Worm (Caenorhabditis elegans) whole organism, mixed stage, embryonic: Measurements from ENCODE around the gene F54D12.8.

ENCODE experiments used
- M03D4.4 ChIP-seq: sonication (generic microtip); optimal IDR thresholded peaks from 2 replicates; lab custom pipeline; 2017; ENCODE audit warnings: mild to moderate bottlenecking, missing genetic modification characterization, missing compliant biosample characterization
- bed-3 ChIP-seq: fragments of 200-800 bp; sonication (Bioruptor generic); optimal IDR thresholded peaks from 3 replicates; lab custom pipeline; 2018; ENCODE audit warnings: mild to moderate bottlenecking, missing genetic modification characterization, moderate library complexity, missing compliant biosample characterization
- blmp-1 ChIP-seq: fragments of 150-350 bp; optimal IDR thresholded peaks from 2 replicates; lab custom pipeline; 2014; ENCODE audit warnings: missing biosample characterization, missing genetic modification characterization
- ceh-39 ChIP-seq: fragments of 150-350 bp; optimal IDR thresholded peaks from 2 replicates; lab custom pipeline; 2014; ENCODE audit warnings: missing biosample characterization, missing genetic modification characterization
- ceh-43 ChIP-seq: fragments of 200-800 bp; sonication (Bioruptor generic); optimal IDR thresholded peaks from 2 replicates; lab custom pipeline; 2018; ENCODE audit warnings: mild to moderate bottlenecking, missing genetic modification characterization, moderate library complexity, missing compliant biosample characterization
- ceh-83 ChIP-seq: fragments of 200-800 bp; sonication (Bioruptor generic); optimal IDR thresholded peaks from 2 replicates; lab custom pipeline; 2018; ENCODE audit warnings: mild to moderate bottlenecking, missing genetic modification characterization, missing compliant biosample characterization
- ces-1 ChIP-seq: fragments of 150-350 bp; optimal IDR thresholded peaks from 2 replicates; lab custom pipeline; 2014; ENCODE audit warnings: missing biosample characterization, missing genetic modification reagents, missing genetic modification characterization
- cnd-1 ChIP-seq: fragments of 200-800 bp; sonication (Bioruptor generic); optimal IDR thresholded peaks from 2 replicates; lab custom pipeline; 2018; ENCODE audit warnings: mild to moderate bottlenecking, missing genetic modification characterization, missing compliant biosample characterization
- drap-1 ChIP-seq: fragments of 200-800 bp; sonication (Bioruptor generic); optimal IDR thresholded peaks from 3 replicates; lab custom pipeline; 2018; ENCODE audit warnings: mild to moderate bottlenecking, missing genetic modification characterization, missing compliant biosample characterization
- elt-1 ChIP-seq: sonication (generic microtip); optimal IDR thresholded peaks from 2 replicates; lab custom pipeline; 2017; ENCODE audit warnings: missing genetic modification characterization, mild to moderate bottlenecking, missing compliant biosample characterization, antibody characterized with exemption, moderate library complexity, borderline replicate concordance; ENCODE audit not compliant: insufficient read depth
- elt-3 ChIP-seq: fragments of 150-350 bp; optimal IDR thresholded peaks from 2 replicates; lab custom pipeline; 2014; ENCODE audit warnings: missing biosample characterization, missing genetic modification characterization
- flh-1 ChIP-seq: fragments of 200-800 bp; sonication (Bioruptor generic); optimal IDR thresholded peaks from 2 replicates; lab custom pipeline; 2018; ENCODE audit warnings: mild to moderate bottlenecking, missing genetic modification characterization, moderate library complexity, missing compliant biosample characterization
- ham-2 ChIP-seq: fragments of 200-800 bp; sonication (Bioruptor generic); optimal IDR thresholded peaks from 2 replicates; lab custom pipeline; 2018; ENCODE audit warnings: mild to moderate bottlenecking, missing genetic modification characterization, missing compliant biosample characterization
- lin-13 ChIP-seq: fragments of 150-350 bp; optimal IDR thresholded peaks from 2 replicates; lab custom pipeline; 2014; ENCODE audit warnings: missing biosample characterization, missing genetic modification characterization
- lin-32 ChIP-seq: fragments of 200-800 bp; sonication (Bioruptor generic); optimal IDR thresholded peaks from 2 replicates; lab custom pipeline; 2018; ENCODE audit warnings: mild to moderate bottlenecking, missing genetic modification characterization, missing compliant biosample characterization
- lsy-2 ChIP-seq: fragments of 150-350 bp; optimal IDR thresholded peaks from 2 replicates; lab custom pipeline; 2014; ENCODE audit warnings: missing biosample characterization, missing genetic modification characterization
- mab-5 ChIP-seq: fragments of 150-350 bp; optimal IDR thresholded peaks from 2 replicates; lab custom pipeline; 2014; ENCODE audit warnings: missing biosample characterization, missing genetic modification characterization
- mep-1 ChIP-seq: fragments of 150-350 bp; optimal IDR thresholded peaks from 2 replicates; lab custom pipeline; 2017; ENCODE audit warnings: missing biosample characterization, missing genetic modification reagents, missing genetic modification characterization, inconsistent platforms
- mls-2 ChIP-seq: sonication (generic microtip); optimal IDR thresholded peaks from 2 replicates; lab custom pipeline; 2016; ENCODE audit warnings: mild to moderate bottlenecking, missing genetic modification characterization, moderate library complexity, missing compliant biosample characterization
- nhr-12 ChIP-seq: fragments of 150-350 bp; optimal IDR thresholded peaks from 2 replicates; lab custom pipeline; 2014; ENCODE audit warnings: missing biosample characterization, missing genetic modification characterization
- nhr-2 ChIP-seq: fragments of 150-350 bp; optimal IDR thresholded peaks from 2 replicates; lab custom pipeline; 2014; ENCODE audit warnings: missing biosample characterization, missing genetic modification characterization
- nhr-237 ChIP-seq: fragments of 150-350 bp; optimal IDR thresholded peaks from 2 replicates; lab custom pipeline; 2014; ENCODE audit warnings: missing biosample characterization, missing genetic modification characterization
- nhr-76 ChIP-seq: sonication (generic microtip); optimal IDR thresholded peaks from 2 replicates; lab custom pipeline; 2017; ENCODE audit warnings: missing biosample characterization, missing genetic modification characterization
- pha-4 ChIP-seq: fragments of 150-350 bp; optimal IDR thresholded peaks from 2 replicates; lab custom pipeline; 2018; ENCODE audit warnings: missing biosample characterization, missing genetic modification reagents, missing genetic modification characterization
- sptf-1 ChIP-seq: sonication (generic microtip); optimal IDR thresholded peaks from 2 replicates; lab custom pipeline; 2017; ENCODE audit warnings: mild to moderate bottlenecking, missing genetic modification characterization, moderate library complexity, missing compliant biosample characterization
- tbx-8 ChIP-seq: fragments of 200-800 bp; sonication (Bioruptor generic); optimal IDR thresholded peaks from 2 replicates; lab custom pipeline; 2018; ENCODE audit warnings: mild to moderate bottlenecking, missing genetic modification characterization, moderate library complexity, missing compliant biosample characterization
- unc-120 ChIP-seq: sonication (generic microtip); optimal IDR thresholded peaks from 2 replicates; lab custom pipeline; 2017; ENCODE audit warnings: missing genetic modification characterization, missing compliant biosample characterization; ENCODE audit not compliant: poor library complexity, severe bottlenecking
- unc-39 ChIP-seq: fragments of 150-350 bp; optimal IDR thresholded peaks from 2 replicates; lab custom pipeline; 2014; ENCODE audit warnings: missing biosample characterization, missing genetic modification characterization
- unc-62 ChIP-seq: fragments of 150-350 bp; optimal IDR thresholded peaks from 2 replicates; lab custom pipeline; 2014; ENCODE audit warnings: missing biosample characterization, missing genetic modification reagents, missing genetic modification characterization
- zip-8 ChIP-seq: fragments of 150-350 bp; optimal IDR thresholded peaks from 2 replicates; lab custom pipeline; 2014; ENCODE audit warnings: missing biosample characterization, missing genetic modification characterization
- ztf-11 ChIP-seq: fragments of 150-350 bp; optimal IDR thresholded peaks from 2 replicates; lab custom pipeline; 2014; ENCODE audit warnings: missing biosample characterization, missing genetic modification characterization

Gene F54D12.8

DNA sequence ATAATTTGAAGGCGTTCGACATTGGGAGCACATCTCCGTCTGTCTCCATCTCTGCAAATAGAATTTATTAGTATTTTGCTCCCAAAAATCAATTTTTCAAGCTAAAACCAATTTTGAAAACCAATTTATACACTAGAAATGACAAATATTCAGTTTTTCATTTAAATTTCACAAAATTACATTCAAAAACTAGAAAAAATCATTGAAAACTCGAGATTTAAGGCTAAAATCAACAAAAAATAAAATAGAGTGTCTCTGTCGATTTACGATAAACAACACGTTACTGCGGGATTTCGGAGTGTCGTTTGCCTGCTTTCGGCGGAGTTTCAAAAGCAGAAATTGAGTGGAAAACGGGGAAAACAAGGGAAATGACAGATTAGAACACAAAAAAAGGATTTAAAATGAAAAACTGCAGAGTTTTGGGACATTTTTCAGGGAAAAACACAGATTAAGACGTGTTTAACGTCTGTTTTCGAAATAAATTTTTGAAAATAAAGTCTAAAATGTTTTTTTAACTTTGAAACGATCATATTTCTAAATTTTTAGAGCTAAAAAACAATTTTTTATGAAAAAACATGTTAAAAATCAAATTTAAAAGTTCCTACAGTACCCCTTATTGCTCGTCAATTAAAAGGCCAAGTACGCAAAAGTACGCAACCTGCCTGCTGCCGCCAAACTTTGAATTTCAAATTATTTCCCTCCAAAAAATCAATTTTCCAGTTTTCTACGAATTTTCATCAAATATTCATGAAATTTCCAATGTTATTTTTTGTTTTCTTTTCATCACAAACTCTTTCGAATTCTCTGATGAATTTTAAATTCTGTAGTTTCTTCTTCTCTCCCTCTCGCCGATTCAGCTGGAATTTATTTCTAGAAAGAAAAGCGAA, 39.9 kb upstream of the F54D12.8 start, which contains the start of gene nol-6:
Gene nol-6 (minus strand): TSS at position 51 of the 887 bp plus-strand sequence.
- TF ChIP-seq ceh-83 (no peak), mep-1 (peak; percentile 9), nhr-237 (tag; lab: Kevin White, UChicago) (no peak), lsy-2 (peak; percentile 8), pha-4 (tag; lab: Kevin White, UChicago) (no peak), nhr-76 (tag; lab: Kevin White, UChicago) (no peak), cnd-1 (tag; lab: Kevin White, UChicago) (no peak), nhr-2 (tag; lab: Kevin White, UChicago) (no peak), ces-1 (GFP tag; lab: Kevin White, UChicago) (peak; percentile 40)

DNA sequence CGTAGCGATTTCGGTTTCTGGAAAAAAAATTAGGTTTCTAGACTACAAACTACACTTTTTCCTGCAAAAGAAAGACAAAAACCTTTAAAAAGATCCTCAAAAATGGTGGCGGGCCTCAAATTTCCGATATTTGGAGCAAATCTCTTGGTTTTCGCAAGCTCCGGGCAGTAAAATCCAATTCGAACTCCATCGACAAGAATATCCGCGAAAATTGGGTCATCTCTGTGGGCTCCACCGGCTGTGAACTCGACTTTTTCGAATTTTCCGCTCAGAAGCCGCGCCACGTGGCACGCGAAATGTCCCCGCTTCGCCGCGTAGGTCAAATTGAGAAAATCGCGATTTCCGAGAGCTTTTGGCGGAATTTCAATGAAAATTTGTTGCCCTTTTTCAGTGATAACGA, 38.9 kb upstream of the F54D12.8 start:
- no peak for TF ChIP-seq zip-8 (tag; lab: Kevin White, UChicago)
- no peak for TF ChIP-seq elt-3 (tag; lab: Kevin White, UChicago)

DNA sequence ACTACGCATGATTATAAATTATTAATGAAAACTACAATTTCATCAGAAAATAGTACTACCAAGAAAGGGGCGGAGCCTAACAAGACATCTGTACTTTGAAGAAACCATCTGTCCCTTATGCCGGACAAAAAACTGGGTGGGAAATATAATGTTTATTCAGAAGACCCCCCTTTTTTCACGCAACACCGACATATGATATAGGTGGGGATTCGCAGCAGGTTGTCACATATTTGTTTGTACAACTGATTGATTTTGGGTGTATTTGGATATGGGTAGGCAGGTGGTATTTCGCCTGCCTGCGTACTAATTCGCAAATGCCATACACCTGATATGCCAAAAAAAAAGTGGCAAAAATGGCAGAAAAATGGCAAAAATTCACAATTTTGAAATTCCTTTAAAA, 25.8 kb upstream of the F54D12.8 start, which contains the start of gene Y51H7C.10:
Gene Y51H7C.10 (minus strand): TSS at position 101 of the 400 bp plus-strand sequence.
- no peak for TF ChIP-seq ceh-83
- TF ChIP-seq, all 35 proteins: peak for 0

DNA sequence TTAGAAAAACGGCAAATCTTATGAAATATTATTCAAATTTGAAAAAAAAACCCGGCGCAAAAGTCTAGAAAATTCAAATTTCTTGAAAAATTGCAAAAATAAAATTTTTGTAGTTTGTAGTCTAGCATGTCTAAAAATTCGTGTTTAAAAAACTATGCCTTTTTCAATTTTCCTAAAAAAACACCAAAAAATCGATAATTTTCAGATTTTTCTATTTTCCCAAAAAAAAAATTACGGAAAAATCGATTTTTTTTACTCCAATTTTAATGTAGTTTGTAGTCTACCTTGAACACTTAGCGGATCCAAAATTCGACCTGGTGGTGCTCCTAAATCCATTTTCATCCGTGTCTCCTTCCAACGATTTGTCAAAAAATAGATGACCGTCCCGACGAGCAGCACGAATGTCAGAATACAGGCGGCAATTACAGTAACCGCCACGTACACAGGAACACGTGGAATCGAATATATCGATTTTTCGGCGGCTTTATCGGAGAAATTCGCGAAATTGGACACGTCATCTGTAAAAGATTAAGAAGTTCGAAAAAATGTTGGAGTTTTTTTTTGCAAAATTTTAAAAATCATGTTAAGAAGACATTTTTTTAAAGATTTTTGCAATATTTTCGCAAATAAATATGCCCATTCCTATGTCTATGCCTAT, 23.1 kb upstream of the F54D12.8 start:
- TF ChIP-seq ceh-83: no peak
- TF ChIP-seq nhr-12 (tag; lab: Kevin White, UChicago): no peak
- no peak for TF ChIP-seq mep-1
- no peak for TF ChIP-seq blmp-1
- TF ChIP-seq nhr-2 (tag; lab: Kevin White, UChicago): no peak
- no peak for TF ChIP-seq nhr-237 (tag; lab: Kevin White, UChicago)
- no peak for TF ChIP-seq unc-39 (tag; lab: Kevin White, UChicago)
- no peak for TF ChIP-seq zip-8 (tag; lab: Kevin White, UChicago)
- TF ChIP-seq bed-3 (GFP tag; lab: Kevin White, UChicago): no peak
- no peak for TF ChIP-seq nhr-76 (tag; lab: Kevin White, UChicago)
- no peak for TF ChIP-seq ceh-39 (tag; lab: Kevin White, UChicago)
- no peak for TF ChIP-seq elt-1 (tag; lab: Kevin White, UChicago)
- TF ChIP-seq mab-5 (tag; lab: Kevin White, UChicago): no peak
- no peak for TF ChIP-seq mls-2
- no peak for TF ChIP-seq flh-1 (GFP tag; lab: Kevin White, UChicago)
- TF ChIP-seq ham-2 (GFP tag; lab: Kevin White, UChicago): no peak
- no peak for TF ChIP-seq ceh-43 (GFP tag; lab: Kevin White, UChicago)
- no peak for TF ChIP-seq unc-120 (tag; lab: Kevin White, UChicago)
- no peak for TF ChIP-seq ztf-11 (tag; lab: Kevin White, UChicago)

DNA sequence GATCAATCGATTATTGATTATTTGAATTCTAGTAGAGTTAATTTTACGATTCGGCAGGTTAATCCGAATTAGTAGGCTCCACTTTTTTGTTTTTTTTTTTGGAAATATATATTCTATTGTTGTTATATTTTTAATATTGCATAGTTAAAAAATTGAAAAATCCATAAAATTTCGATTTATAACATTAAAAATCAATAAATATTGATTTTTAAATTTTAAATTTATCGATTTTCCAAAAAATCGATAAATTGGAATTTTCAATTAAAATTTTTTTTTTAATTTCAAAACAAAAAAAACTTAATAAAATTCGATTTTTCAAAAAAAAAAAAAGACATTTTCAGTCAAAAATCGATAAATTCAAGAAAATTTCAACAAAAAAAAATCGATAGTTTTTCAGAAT, 22.2 kb upstream of the F54D12.8 start:
- TF ChIP-seq lin-32: no peak

DNA sequence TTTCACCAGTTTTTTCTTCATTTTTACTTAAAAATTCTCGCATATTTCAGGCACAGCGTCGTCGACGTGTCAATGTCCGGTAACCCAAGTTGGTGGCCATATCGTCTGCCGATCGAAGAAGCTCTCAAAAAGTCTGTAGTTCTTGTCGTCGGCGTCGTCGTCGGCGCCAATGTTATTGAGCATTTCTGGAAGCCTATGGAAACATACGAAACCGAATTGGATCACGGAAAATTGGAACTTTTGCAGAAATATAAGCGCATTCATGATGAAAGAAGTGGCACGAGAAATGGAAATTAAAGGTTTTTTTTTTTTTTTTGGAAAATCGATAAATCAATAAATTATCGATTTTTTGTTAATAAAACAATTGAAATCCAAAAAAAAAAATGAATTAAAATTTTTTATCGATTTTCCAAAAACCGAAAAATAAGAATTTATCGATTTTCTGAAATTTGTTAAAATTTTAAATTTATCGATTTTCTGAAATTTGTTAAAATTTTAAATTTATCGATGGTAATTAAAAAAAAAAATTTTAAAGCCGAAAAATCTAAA, 14.6 kb upstream of the F54D12.8 start, which contains the start of gene alkb-1:
Gene alkb-1 (plus strand): TSS at position 51 of the 549 bp plus-strand sequence.
- TF ChIP-seq nhr-12 (tag; lab: Kevin White, UChicago) (no peak), nhr-2 (tag; lab: Kevin White, UChicago) (no peak), blmp-1 (no peak), nhr-237 (tag; lab: Kevin White, UChicago) (no peak), lin-13 (tag; lab: Kevin White, UChicago) (no peak), drap-1 (GFP tag; lab: Kevin White, UChicago) (no peak), cnd-1 (tag; lab: Kevin White, UChicago) (no peak), unc-120 (tag; lab: Kevin White, UChicago) (no peak), sptf-1 (tag; lab: Kevin White, UChicago) (no peak), ztf-11 (tag; lab: Kevin White, UChicago) (no peak), M03D4.4 (tag; lab: Kevin White, UChicago) (no peak), bed-3 (GFP tag; lab: Kevin White, UChicago) (no peak), tbx-8 (no peak), mls-2 (no peak), unc-62 (GFP tag; lab: Kevin White, UChicago) (no peak)
